Fruit fly (Drosophila melanogaster): Measurements from ENCODE around the gene CG18063.

DNA sequence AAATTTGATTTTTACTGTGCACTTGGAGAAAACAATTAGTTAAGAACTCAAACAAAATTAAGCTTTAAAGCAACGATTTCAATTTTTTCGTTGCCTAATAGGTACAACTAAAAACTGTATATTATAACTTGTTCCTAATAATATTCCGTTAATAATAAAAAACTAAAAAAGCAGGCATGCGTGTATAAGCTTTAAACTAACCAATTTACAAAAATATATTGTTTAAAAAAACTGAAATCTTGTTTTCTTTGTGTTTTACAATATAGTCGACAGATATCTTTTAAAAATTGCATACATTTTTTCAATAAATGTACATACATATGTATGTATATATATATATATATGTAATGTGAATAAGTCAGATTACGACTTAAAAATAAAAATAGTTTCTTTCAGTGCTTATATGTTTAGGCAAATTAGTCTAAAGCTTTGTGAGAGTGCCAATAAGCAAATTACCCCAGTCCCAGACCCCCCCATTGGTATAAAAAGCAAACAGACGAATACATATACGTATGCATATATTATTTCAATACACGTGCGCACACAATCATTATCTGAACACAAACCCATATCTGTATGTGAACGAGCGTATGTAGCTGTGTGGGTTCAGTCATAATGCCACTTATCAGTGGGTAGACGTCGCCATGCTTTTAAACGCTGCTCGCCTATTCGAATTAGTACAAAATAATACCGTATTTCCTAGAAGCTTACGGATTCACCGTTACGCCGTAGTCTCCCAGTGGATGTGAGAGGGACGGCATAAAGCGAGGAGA lies 44.6 kb upstream of the CG18063 start:
- no peak for TF ChIP-seq Myc (optimal IDR thresholded peaks at IDR 0.05)
- TF ChIP-seq h (optimal IDR thresholded peaks at IDR 0.05): no peak
- TF ChIP-seq ttk (optimal IDR thresholded peaks at IDR 0.05): no peak
- no peak for TF ChIP-seq insv (optimal IDR thresholded peaks at IDR 0.05)
- TF ChIP-seq Sin3A (optimal IDR thresholded peaks at IDR 0.05): no peak
